Fruit fly (Drosophila melanogaster): ENCODE measurements around the gene dyw.

DNA sequence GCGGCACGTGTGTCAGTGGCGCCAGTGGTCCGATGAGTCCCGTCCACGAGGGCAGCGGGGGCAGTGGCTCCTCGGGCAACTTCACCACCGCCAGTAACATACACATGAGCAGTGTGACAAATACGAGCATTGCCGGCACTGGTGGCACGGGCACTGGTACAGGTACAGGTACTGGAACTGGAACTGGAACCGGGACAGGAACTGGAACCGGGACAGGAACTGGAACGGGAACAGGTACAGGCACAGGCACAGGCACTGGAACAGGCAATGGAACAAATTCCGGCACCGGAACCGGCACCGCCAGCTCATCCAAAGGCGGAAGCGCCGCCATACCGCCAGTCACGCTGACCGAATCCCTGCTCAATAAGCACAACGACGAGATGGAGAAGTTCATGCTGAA, 3.3 kb downstream of the dyw start:
- no peak for TF ChIP-seq CG8478 (optimal IDR thresholded peaks at IDR 0.05)
- no peak for TF ChIP-seq CTCF (optimal IDR thresholded peaks at IDR 0.05)
